Fruit fly (Drosophila melanogaster): Measurements from ENCODE around the gene CG4789.
A peak's percentile ranks its signal among the peaks of the same experiment; 100 is the strongest.

CG4789 gene

DNA sequence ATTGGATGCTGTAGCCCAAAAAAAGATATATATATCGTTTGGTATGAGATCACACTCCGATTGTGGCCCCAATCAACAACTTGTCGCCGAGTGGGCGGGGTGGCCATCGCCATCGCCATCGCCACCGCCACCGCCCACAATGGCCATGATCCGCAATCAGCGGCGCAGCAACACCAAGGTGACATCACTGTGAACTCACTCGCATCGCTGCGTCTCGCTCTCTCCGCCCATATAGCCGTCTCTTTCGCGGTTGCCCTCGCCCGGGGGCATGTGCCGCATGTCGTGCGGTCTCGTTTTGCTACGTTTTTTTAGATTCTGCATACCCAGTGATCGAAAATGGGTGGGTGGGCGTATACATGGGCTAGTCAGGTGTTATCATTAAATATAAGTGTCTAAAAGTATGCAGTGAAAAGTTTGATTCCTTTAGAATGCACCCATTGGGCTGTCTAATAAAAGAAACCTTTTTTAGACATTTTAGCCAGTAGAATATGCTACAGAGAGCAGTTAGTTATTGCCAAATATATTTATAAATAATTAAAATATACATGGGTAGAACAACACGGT, 33.8 kb upstream of the CG4789 start (continued):
- TF ChIP-seq dm (GFP tag; optimal IDR thresholded peaks at IDR 0.05) (no peak), slp2 (GFP tag; optimal IDR thresholded peaks at IDR 0.05) (no peak), Adf1 (GFP tag; IDR thresholded peaks at IDR 0.05) (no peak), fd96Cb (tag; optimal IDR thresholded peaks at IDR 0.05) (no peak), sd (tag; optimal IDR thresholded peaks at IDR 0.05) (peak; percentile 19), br (optimal IDR thresholded peaks at IDR 0.05) (no peak), slbo (GFP tag; IDR thresholded peaks at IDR 0.05) (peak; percentile 20; the same call in 1 of the 2 replicates), Bgb (GFP tag; IDR thresholded peaks at IDR 0.05; ENCODE audit: partially characterized antibody) (no peak), CG2116 (GFP tag; optimal IDR thresholded peaks at IDR 0.05) (no peak), pan (optimal IDR thresholded peaks at IDR 0.05) (no peak), pan (GFP tag; optimal IDR thresholded peaks at IDR 0.05 in 1 of 2, IDR thresholded peaks at IDR 0.05 in 1 of 2) (no peak), ftz-f1 (GFP tag; optimal IDR thresholded peaks at IDR 0.05) (peak; percentile 96), dmrt11E (tag; optimal IDR thresholded peaks at IDR 0.05) (no peak), crp (GFP tag; optimal IDR thresholded peaks at IDR 0.05) (no peak), HLH4C (GFP tag; IDR thresholded peaks at IDR 0.05; ENCODE audit: partially characterized antibody) (no peak), CG31441 (GFP tag; IDR thresholded peaks at IDR 0.05) (no peak), CG6254 (GFP tag; optimal IDR thresholded peaks at IDR 0.05) (no peak), Nf-YC (tag; optimal IDR thresholded peaks at IDR 0.05) (peak; percentile 21), pb (GFP tag; optimal IDR thresholded peaks at IDR 0.05) (no peak), Hr78 (GFP tag; optimal IDR thresholded peaks at IDR 0.05) (peak in 1 of 2 experiments; percentile 91), CG1233 (GFP tag; optimal IDR thresholded peaks at IDR 0.05) (no peak), sr (GFP tag; IDR thresholded peaks at IDR 0.05) (peak; percentile 99), CG2199 (GFP tag; IDR thresholded peaks at IDR 0.05) (0 out of 3 replicates have a peak, but pooled peaks have one; percentile 19), CG1832 (GFP tag; optimal IDR thresholded peaks at IDR 0.05) (peak; percentile 66), CG31365 (tag; optimal IDR thresholded peaks at IDR 0.05) (no peak), CG10321 (GFP tag; IDR thresholded peaks at IDR 0.05) (peak; percentile 89), Sin3A (optimal IDR thresholded peaks at IDR 0.05) (no peak), CG6175 (GFP tag; IDR thresholded peaks at IDR 0.05) (peak; percentile 71; the same call in 2 of the 3 replicates), Chrac-16 (GFP tag; optimal IDR thresholded peaks at IDR 0.05) (no peak), CG17186 (GFP tag; optimal IDR thresholded peaks at IDR 0.05) (no peak), cg (GFP tag; optimal IDR thresholded peaks at IDR 0.05) (no peak), ato (GFP tag; IDR thresholded peaks at IDR 0.05; ENCODE audit: partially characterized antibody) (no peak), Hand (GFP tag; optimal IDR thresholded peaks at IDR 0.05) (no peak), chinmo (GFP tag; IDR thresholded peaks at IDR 0.05; ENCODE audit: partially characterized antibody) (peak; percentile 82; the same call in 3 of the 4 replicates), CG11398 (GFP tag; optimal IDR thresholded peaks at IDR 0.05) (no peak), CG8290 (GFP tag; optimal IDR thresholded peaks at IDR 0.05) (no peak), CG8290 (tag; optimal IDR thresholded peaks at IDR 0.05) (peak; percentile 50 to 69), sim (GFP tag; IDR thresholded peaks at IDR 0.05) (no peak), CG7357 (GFP tag; IDR thresholded peaks at IDR 0.05) (no peak), CG17612 (GFP tag; IDR thresholded peaks at IDR 0.05) (peak; percentile 96), CG2120 (GFP tag; optimal IDR thresholded peaks at IDR 0.05) (no peak), cwo (GFP tag; optimal IDR thresholded peaks at IDR 0.05) (peak; percentile 26)

DNA sequence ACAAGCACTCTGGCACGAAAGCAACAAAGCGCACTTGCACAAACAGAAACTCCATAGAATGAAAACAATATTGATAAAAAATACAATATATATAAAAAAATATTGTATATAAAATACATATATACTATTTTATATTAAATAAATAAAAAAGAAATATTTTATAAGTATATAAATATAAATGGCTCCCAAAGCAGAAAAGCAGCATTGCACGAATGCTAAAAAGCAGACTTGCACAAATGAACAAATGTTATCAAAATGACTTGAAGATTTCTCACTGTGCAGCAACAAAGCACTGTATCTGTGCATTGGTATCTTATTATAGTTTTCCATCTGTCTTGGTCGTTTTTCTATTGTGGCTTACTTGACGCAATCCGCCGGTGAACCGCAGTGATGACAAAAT, 32.0 kb upstream of the CG4789 start:
- TF ChIP-seq CG7928 (GFP tag; optimal IDR thresholded peaks at IDR 0.05) (no peak), Asciz (GFP tag; optimal IDR thresholded peaks at IDR 0.05) (no peak), CG4820 (GFP tag; optimal IDR thresholded peaks at IDR 0.05) (no peak), chinmo (GFP tag; IDR thresholded peaks at IDR 0.05; ENCODE audit: partially characterized antibody) (no peak), pita (GFP tag; optimal IDR thresholded peaks at IDR 0.05) (no peak), bigmax (GFP tag; optimal IDR thresholded peaks at IDR 0.05) (no peak), Med (GFP tag) (peak; percentile 32), slou (GFP tag; optimal IDR thresholded peaks at IDR 0.05) (no peak), Mad (GFP tag; optimal IDR thresholded peaks at IDR 0.05) (no peak), dimm (GFP tag; IDR thresholded peaks at IDR 0.05) (no peak), BEAF-32 (GFP tag; optimal IDR thresholded peaks at IDR 0.05) (no peak), CG7745 (tag; optimal IDR thresholded peaks at IDR 0.05) (no peak), gce (GFP tag; IDR thresholded peaks at IDR 0.05) (no peak)

Data from whole organism, embryonic.